Worm (Caenorhabditis elegans) whole organism, late embryonic: ENCODE results near the gene ZK1240.1.

ENCODE experiments used
- nhr-11 ChIP-seq: fragments of 150-350 bp; optimal IDR thresholded peaks from 2 replicates; lab custom pipeline; 2014; ENCODE audit warnings: missing biosample characterization, missing genetic modification characterization
- tbx-2 ChIP-seq: sonication (generic microtip); optimal IDR thresholded peaks from 2 replicates; lab custom pipeline; 2016; ENCODE audit warnings: missing genetic modification characterization, missing compliant biosample characterization

ce11 chrII:2378465-2379009 is 49.3 kb downstream of the ZK1240.1 start:
- no peak for TF ChIP-seq tbx-2 (tag; lab: Kevin White, UChicago)
- TF ChIP-seq nhr-11 (tag; lab: Kevin White, UChicago), result no peak
